Worm (Caenorhabditis elegans) whole organism, late embryonic: ENCODE measurements around the gene gldi-6.

Source experiments
- ceh-30 ChIP-seq: fragments of 150-350 bp; optimal IDR thresholded peaks from 2 replicates; lab custom pipeline; 2014; ENCODE audit warnings: missing biosample characterization, missing genetic modification characterization
- ceh-9 ChIP-seq: sonication (generic microtip); optimal IDR thresholded peaks from 2 replicates; lab custom pipeline; 2016; ENCODE audit warnings: mild to moderate bottlenecking, missing genetic modification characterization, inconsistent platforms, missing compliant biosample characterization
- fax-1 ChIP-seq: sonication (generic microtip); optimal IDR thresholded peaks from 2 replicates; lab custom pipeline; 2016; ENCODE audit warnings: missing genotype, missing genetic modification characterization, missing compliant biosample characterization
- fkh-10 ChIP-seq: fragments of 150-350 bp; optimal IDR thresholded peaks from 2 replicates; lab custom pipeline; 2014; ENCODE audit warnings: missing biosample characterization, missing genetic modification reagents, missing genetic modification characterization
- hlh-15 ChIP-seq: sonication (generic microtip); optimal IDR thresholded peaks from 2 replicates; lab custom pipeline; 2016; ENCODE audit warnings: missing genetic modification characterization, missing compliant biosample characterization
- hlh-30 ChIP-seq: sonication (generic microtip); optimal IDR thresholded peaks from 2 replicates; lab custom pipeline; 2017; ENCODE audit warnings: antibody characterized with exemption, missing genetic modification characterization, missing compliant biosample characterization; ENCODE audit not compliant: insufficient read depth
- lin-11 ChIP-seq: fragments of 200-800 bp; sonication (Bioruptor generic); optimal IDR thresholded peaks from 2 replicates; lab custom pipeline; 2018; ENCODE audit warnings: mild to moderate bottlenecking, missing genetic modification characterization, missing compliant biosample characterization
- nhr-11 ChIP-seq: fragments of 150-350 bp; optimal IDR thresholded peaks from 2 replicates; lab custom pipeline; 2014; ENCODE audit warnings: missing biosample characterization, missing genetic modification characterization
- sox-4 ChIP-seq: sonication (generic microtip); optimal IDR thresholded peaks from 2 replicates; lab custom pipeline; 2017; ENCODE audit warnings: mild to moderate bottlenecking, missing genetic modification characterization, inconsistent platforms, missing compliant biosample characterization
- unc-3 ChIP-seq, 2 experiments: fragments of 200-800 bp in 1 of 2; sonication (Bioruptor generic) in 1 of 2; sonication (generic microtip) in 1 of 2; conservative IDR thresholded peaks in 1 of 2; optimal IDR thresholded peaks in 1 of 2; 2 replicates each; pipeline versions ENCODE4 v1.3.6 to Lab custom; 2016 to 2022; ENCODE audit warnings: missing compliant biosample characterization in 2 of 2, missing genetic modification characterization in 2 of 2, missing genetic modification reagents in 1 of 2
- unc-55 ChIP-seq: sonication (generic microtip); optimal IDR thresholded peaks from 2 replicates; lab custom pipeline; 2017; ENCODE audit warnings: missing biosample characterization, missing genetic modification reagents, missing genetic modification characterization

ce11 chrII:3453521-3453920, 6.8 kb downstream of the gldi-6 start, which contains the start of gene C16C8.11:
- TF ChIP-seq hlh-30 (tag; lab: Kevin White, UChicago) = no peak
- TF ChIP-seq fkh-10 (GFP tag; lab: Kevin White, UChicago) = no peak
- no peak for TF ChIP-seq sox-4 (tag; lab: Kevin White, UChicago)
- TF ChIP-seq nhr-11 (tag; lab: Kevin White, UChicago) = no peak
- no peak for TF ChIP-seq unc-3 (GFP tag; conservative IDR thresholded peaks at IDR 0.05; lab: Robert Waterston, UW)
- TF ChIP-seq unc-3 (tag; optimal IDR thresholded peaks at IDR 0.05; lab: Kevin White, UChicago) = no peak
- TF ChIP-seq ceh-9 (tag; lab: Kevin White, UChicago) = no peak
- no peak for TF ChIP-seq lin-11 (tag; lab: Kevin White, UChicago)
- TF ChIP-seq unc-55 = no peak
- no peak for TF ChIP-seq ceh-30 (tag; lab: Kevin White, UChicago)
- TF ChIP-seq fax-1 (tag; lab: Kevin White, UChicago) = no peak
- TF ChIP-seq hlh-15 = no peak
